Worm (Caenorhabditis elegans): ENCODE measurements around the gene acp-3.

The acp-3 gene

ce11 chrII:8390751-8391150 lies 46.2 kb downstream of the acp-3 start, which contains the start of gene F49E12.10:
TSS of gene F49E12.10 (plus strand) at chrII:8391051.
- no peak for TF ChIP-seq sem-2 (GFP tag; optimal IDR thresholded peaks at IDR 0.05)
- TF ChIP-seq mab-5 (tag; optimal IDR thresholded peaks at IDR 0.05) = no peak
- TF ChIP-seq ham-2 (GFP tag; optimal IDR thresholded peaks at IDR 0.05) = no peak

- TF ChIP-seq lin-32 (GFP tag; optimal IDR thresholded peaks at IDR 0.05) (no peak), ham-2 (GFP tag; optimal IDR thresholded peaks at IDR 0.05) (no peak), ceh-43 (GFP tag; optimal IDR thresholded peaks at IDR 0.05) (no peak), elt-3 (tag; optimal IDR thresholded peaks at IDR 0.05) (no peak), unc-62 (GFP tag; optimal IDR thresholded peaks at IDR 0.05) (no peak), ceh-39 (tag; optimal IDR thresholded peaks at IDR 0.05) (no peak), hlh-1 (tag; optimal IDR thresholded peaks at IDR 0.05) (no peak), M03D4.4 (tag; optimal IDR thresholded peaks at IDR 0.05) (no peak), drap-1 (GFP tag; optimal IDR thresholded peaks at IDR 0.05) (no peak), nhr-237 (tag; optimal IDR thresholded peaks at IDR 0.05) (no peak), pha-4 (tag; optimal IDR thresholded peaks at IDR 0.05) (no peak), mep-1 (tag; optimal IDR thresholded peaks at IDR 0.05) (no peak), nhr-76 (tag; optimal IDR thresholded peaks at IDR 0.05) (no peak), nhr-12 (tag; optimal IDR thresholded peaks at IDR 0.05) (no peak)
Measured at ce11 chrII:8388001-8388513, 48.9 kb downstream of the acp-3 start, which contains the start of gene drd-1. TSS of gene drd-1 (plus strand) at chrII:8388051.

- TF ChIP-seq nhr-76 (tag; optimal IDR thresholded peaks at IDR 0.05) (no peak), mab-5 (tag; optimal IDR thresholded peaks at IDR 0.05) (no peak), elt-1 (tag; optimal IDR thresholded peaks at IDR 0.05; ENCODE audit: borderline replicate concordance, insufficient read depth) (no peak), mls-2 (tag; optimal IDR thresholded peaks at IDR 0.05) (no peak), M03D4.4 (tag; optimal IDR thresholded peaks at IDR 0.05) (no peak), elt-3 (tag; optimal IDR thresholded peaks at IDR 0.05) (no peak), ceh-83 (GFP tag; optimal IDR thresholded peaks at IDR 0.05) (no peak), bed-3 (GFP tag; optimal IDR thresholded peaks at IDR 0.05) (no peak), drap-1 (GFP tag; optimal IDR thresholded peaks at IDR 0.05) (no peak), zip-8 (tag; optimal IDR thresholded peaks at IDR 0.05) (no peak), ces-1 (GFP tag; optimal IDR thresholded peaks at IDR 0.05) (no peak), unc-120 (tag; optimal IDR thresholded peaks at IDR 0.05; ENCODE audit: poor library complexity, severe bottlenecking) (no peak), ham-2 (GFP tag; optimal IDR thresholded peaks at IDR 0.05) (no peak), tbx-8 (GFP tag; optimal IDR thresholded peaks at IDR 0.05) (no peak)
Measured at ce11 chrII:8386897-8387296, 50.0 kb downstream of the acp-3 start.

- TF ChIP-seq snpc-4 (tag; optimal IDR thresholded peaks at IDR 0.05) (no peak), drap-1 (GFP tag; optimal IDR thresholded peaks at IDR 0.05) (no peak), lsy-2 (tag; optimal IDR thresholded peaks at IDR 0.05) (no peak), unc-39 (tag; optimal IDR thresholded peaks at IDR 0.05) (no peak), blmp-1 (tag; optimal IDR thresholded peaks at IDR 0.05) (no peak), ces-1 (GFP tag; optimal IDR thresholded peaks at IDR 0.05) (no peak), M03D4.4 (tag; optimal IDR thresholded peaks at IDR 0.05) (no peak), flh-1 (GFP tag; optimal IDR thresholded peaks at IDR 0.05) (no peak), mep-1 (tag; optimal IDR thresholded peaks at IDR 0.05) (no peak)
Measured at ce11 chrII:8385561-8385960, 51.4 kb downstream of the acp-3 start.
